Worm (Caenorhabditis elegans) whole organism, L2 larva: ENCODE results near the gene srj-15.
A peak's percentile ranks its signal among the peaks of the same experiment; 100 is the strongest.

Experiments
- C34F6.9 ChIP-seq: fragments of 150-350 bp; optimal IDR thresholded peaks from 2 replicates; lab custom pipeline; 2014; ENCODE audit warnings: missing biosample characterization, missing genetic modification characterization
- F13H6.1 ChIP-seq: sonication (generic microtip); optimal IDR thresholded peaks from 2 replicates; lab custom pipeline; 2016; ENCODE audit warnings: missing genetic modification characterization, missing compliant biosample characterization
- R02D3.7 ChIP-seq: fragments of 150-350 bp; optimal IDR thresholded peaks from 2 replicates; lab custom pipeline; 2014; ENCODE audit warnings: missing biosample characterization, missing genetic modification characterization
- Y55F3AM.14 ChIP-seq: fragments of 200-800 bp; sonication (Bioruptor generic); optimal IDR thresholded peaks from 2 replicates; lab custom pipeline; 2018; ENCODE audit warnings: mild to moderate bottlenecking, missing genetic modification characterization, missing compliant biosample characterization
- alr-1 ChIP-seq: fragments of 150-350 bp; optimal IDR thresholded peaks from 2 replicates; lab custom pipeline; 2014; ENCODE audit warnings: missing biosample characterization, missing genetic modification characterization
- aly-2 ChIP-seq: fragments of 150-350 bp; optimal IDR thresholded peaks from 2 replicates; lab custom pipeline; 2014; ENCODE audit warnings: missing biosample characterization, missing genetic modification characterization
- ama-1 ChIP-seq: fragments of 150-350 bp; optimal IDR thresholded peaks from 2 replicates; lab custom pipeline; 2018; ENCODE audit warnings: inconsistent platforms
- blmp-1 ChIP-seq: sonication (generic microtip); optimal IDR thresholded peaks from 2 replicates; lab custom pipeline; 2017; ENCODE audit warnings: missing genetic modification characterization, mild to moderate bottlenecking, missing compliant biosample characterization, antibody characterized with exemption, moderate library complexity; ENCODE audit not compliant: insufficient read depth
- ceh-16 ChIP-seq: fragments of 150-350 bp; optimal IDR thresholded peaks from 2 replicates; lab custom pipeline; 2014; ENCODE audit warnings: missing biosample characterization, missing genetic modification characterization
- ceh-82 ChIP-seq: fragments of 150-350 bp; optimal IDR thresholded peaks from 2 replicates; lab custom pipeline; 2014; ENCODE audit warnings: missing biosample characterization, missing genetic modification characterization
- crh-2 ChIP-seq: sonication (generic microtip); optimal IDR thresholded peaks from 2 replicates; lab custom pipeline; 2017; ENCODE audit warnings: missing biosample characterization, missing genetic modification characterization
- dmd-4 ChIP-seq: sonication (generic microtip); optimal IDR thresholded peaks from 2 replicates; lab custom pipeline; 2017; ENCODE audit warnings: missing biosample characterization, missing genetic modification characterization
- egl-27 ChIP-seq: sonication (generic microtip); optimal IDR thresholded peaks from 3 replicates; lab custom pipeline; 2017; ENCODE audit warnings: missing biosample characterization, missing genetic modification reagents, missing genetic modification characterization
- elt-1 ChIP-seq: fragments of 150-350 bp; optimal IDR thresholded peaks from 2 replicates; lab custom pipeline; 2014; ENCODE audit warnings: missing biosample characterization, missing genetic modification characterization
- elt-3 ChIP-seq: sonication (generic microtip); optimal IDR thresholded peaks from 2 replicates; lab custom pipeline; 2017; ENCODE audit warnings: missing biosample characterization, missing genetic modification characterization
- gmeb-1 ChIP-seq: fragments of 150-350 bp; optimal IDR thresholded peaks from 2 replicates; lab custom pipeline; 2014; ENCODE audit warnings: missing biosample characterization, missing genetic modification characterization
- lin-11 ChIP-seq: fragments of 150-350 bp; sonication (generic microtip); optimal IDR thresholded peaks from 2 replicates; lab custom pipeline; 2014; ENCODE audit warnings: missing biosample characterization, missing genetic modification characterization, inconsistent platforms, mixed read lengths
- lin-39 ChIP-seq: fragments of 150-350 bp; optimal IDR thresholded peaks from 2 replicates; lab custom pipeline; 2014; ENCODE audit warnings: missing biosample characterization, missing genetic modification reagents, missing genetic modification characterization
- lsy-2 ChIP-seq, 2 experiments: fragments of 150-350 bp in 1 of 2; sonication (generic microtip) in 1 of 2; optimal IDR thresholded peaks; 2 replicates each; lab custom pipeline; 2014 to 2017; ENCODE audit warnings: missing biosample characterization in 2 of 2, missing genetic modification characterization in 2 of 2
- mbf-1 ChIP-seq: sonication (generic microtip); optimal IDR thresholded peaks from 2 replicates; lab custom pipeline; 2017; ENCODE audit warnings: missing biosample characterization, missing genetic modification characterization
- nhr-11 ChIP-seq: fragments of 150-350 bp; optimal IDR thresholded peaks from 2 replicates; lab custom pipeline; 2014; ENCODE audit warnings: missing biosample characterization, missing genetic modification characterization
- nhr-12 ChIP-seq: fragments of 150-350 bp; optimal IDR thresholded peaks from 2 replicates; lab custom pipeline; 2014; ENCODE audit warnings: missing biosample characterization, missing genetic modification characterization
- nhr-129 ChIP-seq: fragments of 150-350 bp; optimal IDR thresholded peaks from 2 replicates; lab custom pipeline; 2014; ENCODE audit warnings: missing biosample characterization, missing genetic modification characterization
- nhr-21 ChIP-seq: fragments of 150-350 bp; optimal IDR thresholded peaks from 2 replicates; lab custom pipeline; 2014; ENCODE audit warnings: missing biosample characterization, missing genetic modification characterization
- nhr-237 ChIP-seq: fragments of 150-350 bp; optimal IDR thresholded peaks from 2 replicates; lab custom pipeline; 2014; ENCODE audit warnings: missing biosample characterization, missing genetic modification characterization
- nhr-77 ChIP-seq: fragments of 150-350 bp; optimal IDR thresholded peaks from 2 replicates; lab custom pipeline; 2014; ENCODE audit warnings: missing biosample characterization, missing genetic modification characterization
- sem-4 ChIP-seq: fragments of 150-350 bp; optimal IDR thresholded peaks from 2 replicates; lab custom pipeline; 2014; ENCODE audit warnings: missing biosample characterization, missing genetic modification reagents, missing genetic modification characterization
- skn-1 ChIP-seq: sonication (generic microtip); optimal IDR thresholded peaks from 2 replicates; lab custom pipeline; 2017; ENCODE audit warnings: missing biosample characterization, missing genetic modification characterization
- sma-3 ChIP-seq: sonication (generic microtip); optimal IDR thresholded peaks from 2 replicates; lab custom pipeline; 2016; ENCODE audit warnings: missing genetic modification reagents, missing genetic modification characterization, missing compliant biosample characterization
- sma-9 ChIP-seq, 2 experiments: fragments of 150-350 bp in 1 of 2; sonication (generic microtip) in 1 of 2; optimal IDR thresholded peaks; 2 replicates each; lab custom pipeline; 2014 to 2016; ENCODE audit warnings: missing genetic modification characterization in 2 of 2, mild to moderate bottlenecking in 1 of 2, missing biosample characterization in 1 of 2, missing compliant biosample characterization in 1 of 2, missing genetic modification reagents in 1 of 2, moderate library complexity in 1 of 2
- snpc-4 ChIP-seq: fragments of 150-350 bp; optimal IDR thresholded peaks from 2 replicates; lab custom pipeline; 2014; ENCODE audit warnings: missing biosample characterization, missing genetic modification characterization
- unc-39 ChIP-seq: fragments of 150-350 bp; optimal IDR thresholded peaks from 2 replicates; lab custom pipeline; 2014; ENCODE audit warnings: missing biosample characterization, missing genetic modification characterization
- unc-55 ChIP-seq: fragments of 150-350 bp; sonication (generic microtip); optimal IDR thresholded peaks from 3 replicates; lab custom pipeline; 2014; ENCODE audit warnings: missing biosample characterization, missing genetic modification reagents, missing genetic modification characterization
- unc-62 ChIP-seq: fragments of 150-350 bp; optimal IDR thresholded peaks from 2 replicates; lab custom pipeline; 2014; ENCODE audit warnings: missing biosample characterization, missing genetic modification reagents, missing genetic modification characterization
- zag-1 ChIP-seq: fragments of 150-350 bp; optimal IDR thresholded peaks from 2 replicates; lab custom pipeline; 2014; ENCODE audit warnings: missing biosample characterization, missing genetic modification characterization
- ztf-1 ChIP-seq: fragments of 200-800 bp; sonication (Bioruptor generic); conservative IDR thresholded peaks from 2 replicates; pipeline ENCODE4 v1.3.6; 2022; ENCODE audit warnings: missing genetic modification characterization, missing compliant biosample characterization

The srj-15 gene

ce11 chrV:1964806-1965205 is at the start of gene srj-15:
srj-15 (minus strand) TSS chrV:1964906.
- TF ChIP-seq nhr-77 (no peak), nhr-129 (no peak), lin-11 (no peak), snpc-4 (tag; lab: Kevin White, UChicago) (no peak), ztf-1 (GFP tag; lab: Robert Waterston, UW) (no peak), unc-39 (tag; lab: Kevin White, UChicago) (no peak), elt-3 (tag; lab: Kevin White, UChicago) (no peak), lsy-2 (tag; optimal IDR thresholded peaks at IDR 0.05; lab: Kevin White, UChicago) (no peak), mbf-1 (no peak), C34F6.9 (tag; lab: Kevin White, UChicago) (no peak), ceh-82 (no peak), dmd-4 (tag; lab: Kevin White, UChicago) (no peak), sma-9 (GFP tag; optimal IDR thresholded peaks at IDR 0.05; lab: Kevin White, UChicago) (no peak), sma-9 (tag; optimal IDR thresholded peaks at IDR 0.05; lab: Kevin White, UChicago) (no peak), sem-4 (no peak), ama-1 (lab: Kevin White, UChicago) (no peak), R02D3.7 (tag; lab: Kevin White, UChicago) (no peak), nhr-11 (no peak), unc-55 (GFP tag; lab: Kevin White, UChicago) (no peak), blmp-1 (no peak)

- TF ChIP-seq nhr-237 = no peak
- TF ChIP-seq aly-2 (tag; lab: Kevin White, UChicago) = no peak
- TF ChIP-seq zag-1 (tag; lab: Kevin White, UChicago) = no peak
- TF ChIP-seq alr-1 (tag; lab: Kevin White, UChicago) = no peak
- TF ChIP-seq egl-27 = no peak
- TF ChIP-seq mbf-1 = no peak
- TF ChIP-seq lin-39 (tag; lab: Kevin White, UChicago) = no peak
- TF ChIP-seq R02D3.7 (tag; lab: Kevin White, UChicago) = no peak
- no peak for TF ChIP-seq F13H6.1
- no peak for TF ChIP-seq dmd-4 (tag; lab: Kevin White, UChicago)
- TF ChIP-seq nhr-12 (tag; lab: Kevin White, UChicago) = no peak
- TF ChIP-seq unc-62 = no peak
- no peak for TF ChIP-seq lsy-2 (tag; optimal IDR thresholded peaks at IDR 0.05; lab: Kevin White, UChicago)
- TF ChIP-seq nhr-21 (tag; lab: Kevin White, UChicago) = no peak
- TF ChIP-seq ceh-16 (tag; lab: Kevin White, UChicago) = no peak
- TF ChIP-seq gmeb-1 (tag; lab: Kevin White, UChicago) = no peak
- TF ChIP-seq crh-2 (tag; lab: Kevin White, UChicago) = no peak
These were observed 49.1 kb upstream of the srj-15 start, which contains the start of gene F59A7.11 for ce11 chrV:2013824-2014223. F59A7.11 (minus strand) TSS chrV:2013924.

ce11 chrV:2011777-2012176 is 47.1 kb upstream of the srj-15 start, which contains the start of gene F59A7.7:
F59A7.7 (plus strand) TSS chrV:2012077.
- TF ChIP-seq F13H6.1 (no peak), crh-2 (tag; lab: Kevin White, UChicago) (no peak), elt-1 (tag; lab: Kevin White, UChicago) (no peak), mbf-1 (no peak), skn-1 (tag; lab: Kevin White, UChicago) (no peak), blmp-1 (no peak)

- TF ChIP-seq snpc-4 (tag; lab: Kevin White, UChicago) (no peak), aly-2 (tag; lab: Kevin White, UChicago) (no peak), nhr-77 (no peak), C34F6.9 (tag; lab: Kevin White, UChicago) (peak; percentile 9), crh-2 (tag; lab: Kevin White, UChicago) (peak; percentile 1), nhr-129 (peak; percentile 66), gmeb-1 (tag; lab: Kevin White, UChicago) (peak; percentile 42), lin-11 (no peak), dmd-4 (tag; lab: Kevin White, UChicago) (no peak), mbf-1 (no peak), sma-3 (GFP tag; lab: Kevin White, UChicago) (peak; percentile 68), lsy-2 (tag; optimal IDR thresholded peaks at IDR 0.05; lab: Kevin White, UChicago) (peak; percentile 73 to 96), Y55F3AM.14 (GFP tag; lab: Kevin White, UChicago) (no peak), unc-39 (tag; lab: Kevin White, UChicago) (no peak), unc-62 (no peak), nhr-21 (tag; lab: Kevin White, UChicago) (peak; percentile 15), unc-55 (GFP tag; lab: Kevin White, UChicago) (peak; percentile 75), alr-1 (tag; lab: Kevin White, UChicago) (no peak), ztf-1 (GFP tag; lab: Robert Waterston, UW) (no peak), R02D3.7 (tag; lab: Kevin White, UChicago) (no peak), nhr-12 (tag; lab: Kevin White, UChicago) (no peak), sma-9 (GFP tag; optimal IDR thresholded peaks at IDR 0.05; lab: Kevin White, UChicago) (peak; percentile 33), sma-9 (tag; optimal IDR thresholded peaks at IDR 0.05; lab: Kevin White, UChicago) (no peak), egl-27 (no peak)
These were observed 43.7 kb upstream of the srj-15 start for ce11 chrV:2008412-2008811.
